Worm (Caenorhabditis elegans): Measurements from ENCODE around the gene sto-5.

Gene sto-5

DNA sequence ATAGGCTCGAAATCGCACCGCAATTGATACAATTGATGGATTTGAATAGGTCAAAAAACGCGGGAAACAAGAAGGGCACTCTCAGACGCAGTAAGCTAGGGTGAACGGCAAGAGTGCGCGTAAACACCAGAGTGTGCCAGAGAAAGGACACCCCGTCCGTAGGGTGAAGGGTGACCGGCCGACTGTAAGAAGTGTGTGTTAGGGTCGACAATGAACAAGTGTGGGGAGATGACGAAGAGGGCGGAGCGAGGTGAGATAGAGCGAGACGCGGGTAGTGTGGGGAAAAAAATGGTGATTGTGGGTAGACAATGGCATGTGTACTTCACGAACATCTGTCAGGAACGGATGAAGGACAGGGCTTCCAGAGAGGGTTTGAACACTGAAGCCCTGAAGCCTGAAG lies 54.3 kb downstream of the sto-5 start:
- 0 out of 2 replicates have a peak, but pooled peaks have one; percentile 25 for TF ChIP-seq K11D2.4 (GFP tag; IDR thresholded peaks at IDR 0.05)
- peak; percentile 44; the same call in 1 of the 2 replicates for TF ChIP-seq zfh-2 (GFP tag; conservative IDR thresholded peaks at IDR 0.05)
- TF ChIP-seq dox-1 (GFP tag; IDR thresholded peaks at IDR 0.05): 0 out of 2 replicates have a peak, but pooled peaks have one; percentile 28
- TF ChIP-seq Y95B8A.8 (GFP tag; IDR thresholded peaks at IDR 0.05): 0 out of 2 replicates have a peak, but pooled peaks have one; percentile 29
- TF ChIP-seq him-1 (tag; optimal IDR thresholded peaks at IDR 0.05): no peak

DNA sequence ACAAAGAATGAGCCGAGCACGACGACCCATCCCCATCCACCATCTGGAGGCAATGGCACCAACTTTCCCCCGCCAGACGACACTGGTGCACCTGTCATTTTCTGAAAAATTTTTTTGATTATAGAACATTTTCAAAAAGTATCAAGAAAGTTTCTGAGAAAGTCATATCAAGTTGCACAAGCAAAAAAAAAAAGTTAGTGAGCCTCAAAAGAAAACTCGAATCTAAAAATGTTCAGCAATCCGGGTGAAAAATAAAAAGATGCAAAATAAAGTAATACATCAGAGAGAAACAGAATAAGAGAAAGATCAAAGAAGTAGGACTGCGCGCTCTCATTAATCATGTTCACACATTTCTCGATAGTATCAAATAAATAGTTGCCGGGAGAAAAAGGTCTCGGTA lies 54.9 kb downstream of the sto-5 start, which contains the start of gene mct-6:
Gene mct-6, minus strand, starts transcription at position 101 of the 400 bp plus-strand sequence.
- TF ChIP-seq hlh-26 (GFP tag; conservative IDR thresholded peaks at IDR 0.05): no peak
- no peak for TF ChIP-seq pbrm-1 (GFP tag; IDR thresholded peaks at IDR 0.05)
- no peak for TF ChIP-seq hsf-1 (GFP tag; IDR thresholded peaks at IDR 0.05)
- TF ChIP-seq Y53G8AR.9 (GFP tag; conservative IDR thresholded peaks at IDR 0.05): no peak
- TF ChIP-seq ceh-27 (GFP tag; optimal IDR thresholded peaks at IDR 0.05): no peak
- TF ChIP-seq madf-8 (GFP tag; conservative IDR thresholded peaks at IDR 0.05): no peak
- no peak for TF ChIP-seq sea-2 (GFP tag; IDR thresholded peaks at IDR 0.05)
- TF ChIP-seq rcor-1 (GFP tag; IDR thresholded peaks at IDR 0.05): no peak
- TF ChIP-seq ceh-100 (GFP tag; IDR thresholded peaks at IDR 0.05): no peak
- no peak for TF ChIP-seq madf-6 (GFP tag; IDR thresholded peaks at IDR 0.05)
- TF ChIP-seq hmg-1.2 (GFP tag; IDR thresholded peaks at IDR 0.05): no peak
- TF ChIP-seq F55B11.4 (tag; optimal IDR thresholded peaks at IDR 0.05; ENCODE audit: borderline replicate concordance, insufficient read depth): no peak
- TF ChIP-seq ceh-58 (GFP tag; IDR thresholded peaks at IDR 0.05): no peak
- TF ChIP-seq tbx-9 (tag; optimal IDR thresholded peaks at IDR 0.05; ENCODE audit: borderline replicate concordance): no peak
- no peak for TF ChIP-seq unc-62 (GFP tag; optimal IDR thresholded peaks at IDR 0.05)
